Worm (Caenorhabditis elegans) whole organism, L1 larva: ENCODE data around the gene alp-1.

Source experiments
- C04F5.9 ChIP-seq: sonication (generic microtip); optimal IDR thresholded peaks from 2 replicates; lab custom pipeline; 2016; ENCODE audit warnings: missing genetic modification characterization, missing compliant biosample characterization
- C34B4.2 ChIP-seq: sonication (generic microtip); optimal IDR thresholded peaks from 2 replicates; lab custom pipeline; 2017; ENCODE audit warnings: mild to moderate bottlenecking, missing genetic modification characterization, missing compliant biosample characterization
- Y116A8C.19 ChIP-seq: sonication (generic microtip); optimal IDR thresholded peaks from 2 replicates; lab custom pipeline; 2016; ENCODE audit warnings: missing compliant biosample characterization, missing genetic modification characterization, borderline replicate concordance
- aha-1 ChIP-seq: fragments of 150-350 bp; optimal IDR thresholded peaks from 2 replicates; lab custom pipeline; 2014; ENCODE audit warnings: missing biosample characterization, missing genetic modification characterization
- ama-1 ChIP-seq: fragments of 150-350 bp; optimal IDR thresholded peaks from 2 replicates; lab custom pipeline; 2014
- ceh-8 ChIP-seq: fragments of 200-800 bp; sonication (Bioruptor generic); optimal IDR thresholded peaks from 2 replicates; lab custom pipeline; 2018; ENCODE audit warnings: mild to moderate bottlenecking, missing genetic modification characterization, moderate library complexity, missing compliant biosample characterization
- ceh-82 ChIP-seq, 3 experiments: fragments of 150-350 bp in 1 of 3; sonication (generic microtip) in 2 of 3; optimal IDR thresholded peaks; 2 replicates each; lab custom pipeline; 2014 to 2017; ENCODE audit warnings: missing biosample characterization in 3 of 3, missing genetic modification characterization in 3 of 3
- ceh-90 ChIP-seq: sonication (generic microtip); optimal IDR thresholded peaks from 2 replicates; lab custom pipeline; 2016; ENCODE audit warnings: missing genetic modification characterization, missing compliant biosample characterization
- dsc-1 ChIP-seq: sonication (generic microtip); optimal IDR thresholded peaks from 2 replicates; lab custom pipeline; 2016; ENCODE audit warnings: mild to moderate bottlenecking, missing genetic modification characterization, missing compliant biosample characterization
- egl-13 ChIP-seq: sonication (generic microtip); optimal IDR thresholded peaks from 2 replicates; lab custom pipeline; 2016; ENCODE audit warnings: missing genotype, missing genetic modification reagents, missing genetic modification characterization, missing compliant biosample characterization
- elt-2 ChIP-seq: sonication (generic microtip); optimal IDR thresholded peaks from 2 replicates; lab custom pipeline; 2016; ENCODE audit warnings: missing genetic modification characterization, mild to moderate bottlenecking, inconsistent platforms, missing compliant biosample characterization, missing genetic modification reagents
- elt-3 ChIP-seq, 6 experiments: fragments of 150-350 bp in 1 of 6; sonication (generic microtip); optimal IDR thresholded peaks; 2 replicates each; lab custom pipeline; 2017 to 2018; ENCODE audit warnings: missing biosample characterization in 6 of 6, missing genetic modification characterization in 6 of 6, inconsistent platforms in 1 of 6
- ets-5 ChIP-seq: fragments of 200-800 bp; sonication (Bioruptor generic); IDR thresholded peaks from 2 replicates; pipeline ENCODE4 v1.3.6; 2022; ENCODE audit warnings: missing genetic modification characterization, missing compliant biosample characterization
- fkh-10 ChIP-seq: sonication (generic microtip); optimal IDR thresholded peaks from 2 replicates; lab custom pipeline; 2017; ENCODE audit warnings: missing biosample characterization, missing genetic modification reagents, missing genetic modification characterization
- fkh-4 ChIP-seq: sonication (generic microtip); optimal IDR thresholded peaks from 2 replicates; lab custom pipeline; 2016; ENCODE audit warnings: missing compliant biosample characterization, missing genetic modification characterization, borderline replicate concordance
- hlh-17 ChIP-seq: fragments of 200-800 bp; sonication (Bioruptor generic); optimal IDR thresholded peaks from 2 replicates; lab custom pipeline; 2018; ENCODE audit warnings: missing genetic modification characterization, mild to moderate bottlenecking, missing compliant biosample characterization, moderate library complexity, borderline replicate concordance
- hpl-2 ChIP-seq: fragments of 150-350 bp; optimal IDR thresholded peaks from 2 replicates; lab custom pipeline; 2014; ENCODE audit warnings: missing biosample characterization, missing genetic modification reagents, missing genetic modification characterization
- isw-1 ChIP-seq: fragments of 200-800 bp; sonication (Bioruptor generic); IDR thresholded peaks from 2 replicates; pipeline ENCODE4 v1.3.6; 2022; ENCODE audit warnings: missing genetic modification characterization, missing compliant biosample characterization
- jun-1 ChIP-seq: fragments of 150-350 bp; optimal IDR thresholded peaks from 2 replicates; lab custom pipeline; 2014; ENCODE audit warnings: missing biosample characterization, missing genetic modification reagents, missing genetic modification characterization
- lin-13 ChIP-seq: fragments of 150-350 bp; optimal IDR thresholded peaks from 2 replicates; lab custom pipeline; 2014; ENCODE audit warnings: missing biosample characterization, missing genetic modification reagents, missing genetic modification characterization
- lin-15B ChIP-seq: fragments of 150-350 bp; sonication (generic microtip); optimal IDR thresholded peaks from 3 replicates; lab custom pipeline; 2014; ENCODE audit warnings: missing biosample characterization, missing genetic modification characterization
- lin-35 ChIP-seq, 2 experiments: fragments of 150-350 bp; optimal IDR thresholded peaks; 2 replicates each; lab custom pipeline; 2014; ENCODE audit warnings: missing biosample characterization in 2 of 2, missing genetic modification characterization in 2 of 2, missing genetic modification reagents in 2 of 2
- lir-3 ChIP-seq: sonication (generic microtip); optimal IDR thresholded peaks from 2 replicates; lab custom pipeline; 2016; ENCODE audit warnings: mild to moderate bottlenecking, missing genetic modification characterization, moderate library complexity, missing compliant biosample characterization; ENCODE audit not compliant: poor library complexity
- lsy-2 ChIP-seq, 2 experiments: fragments of 150-350 bp; optimal IDR thresholded peaks; 2 replicates each; lab custom pipeline; 2014; ENCODE audit warnings: missing biosample characterization in 2 of 2, missing genetic modification characterization in 2 of 2
- mdl-1 ChIP-seq, 2 experiments: fragments of 150-350 bp; optimal IDR thresholded peaks; 2 replicates each; lab custom pipeline; 2014 to 2017; ENCODE audit warnings: missing biosample characterization in 2 of 2, missing genetic modification characterization in 2 of 2, inconsistent platforms in 1 of 2
- mef-2 ChIP-seq: fragments of 150-350 bp; optimal IDR thresholded peaks from 2 replicates; lab custom pipeline; 2014; ENCODE audit warnings: missing biosample characterization, missing genetic modification characterization
- mep-1 ChIP-seq: fragments of 150-350 bp; optimal IDR thresholded peaks from 2 replicates; lab custom pipeline; 2014; ENCODE audit warnings: missing biosample characterization, missing genetic modification characterization
- nhr-20 ChIP-seq: sonication (generic microtip); optimal IDR thresholded peaks from 2 replicates; lab custom pipeline; 2016; ENCODE audit warnings: mild to moderate bottlenecking, missing genetic modification characterization, missing compliant biosample characterization
- nhr-237 ChIP-seq: fragments of 150-350 bp; optimal IDR thresholded peaks from 2 replicates; lab custom pipeline; 2014; ENCODE audit warnings: missing biosample characterization, missing genetic modification characterization
- nhr-28 ChIP-seq: fragments of 150-350 bp; optimal IDR thresholded peaks from 2 replicates; lab custom pipeline; 2014; ENCODE audit warnings: missing biosample characterization, missing genetic modification characterization
- nhr-76 ChIP-seq: sonication (generic microtip); optimal IDR thresholded peaks from 2 replicates; lab custom pipeline; 2017; ENCODE audit warnings: missing biosample characterization, missing genetic modification characterization
- nhr-85 ChIP-seq: sonication (generic microtip); peaks from one replicate; lab custom pipeline; 2016; ENCODE audit warnings: missing genetic modification characterization, inconsistent platforms, missing compliant biosample characterization
- nhr-90 ChIP-seq: sonication (generic microtip); optimal IDR thresholded peaks from 2 replicates; lab custom pipeline; 2016; ENCODE audit warnings: mild to moderate bottlenecking, missing genetic modification characterization, missing compliant biosample characterization; ENCODE audit not compliant: poor library complexity
- pag-3 ChIP-seq: sonication (generic microtip); optimal IDR thresholded peaks from 2 replicates; lab custom pipeline; 2017; ENCODE audit warnings: missing genetic modification characterization, mild to moderate bottlenecking, missing compliant biosample characterization, antibody characterized with exemption, borderline replicate concordance; ENCODE audit not compliant: insufficient read depth
- pqm-1 ChIP-seq: sonication (generic microtip); optimal IDR thresholded peaks from 3 replicates; lab custom pipeline; 2017; ENCODE audit warnings: missing biosample characterization, missing genetic modification characterization
- rnt-1 ChIP-seq: sonication (generic microtip); optimal IDR thresholded peaks from 2 replicates; lab custom pipeline; 2016; ENCODE audit warnings: mild to moderate bottlenecking, missing genetic modification characterization, moderate library complexity, missing compliant biosample characterization
- snu-23 ChIP-seq: sonication (generic microtip); optimal IDR thresholded peaks from 2 replicates; lab custom pipeline; 2016; ENCODE audit warnings: missing genetic modification characterization, missing compliant biosample characterization
- sox-4 ChIP-seq: sonication (generic microtip); optimal IDR thresholded peaks from 2 replicates; lab custom pipeline; 2016; ENCODE audit warnings: missing genetic modification characterization, missing compliant biosample characterization
- swsn-7 ChIP-seq: sonication (generic microtip); optimal IDR thresholded peaks from 2 replicates; lab custom pipeline; 2016; ENCODE audit warnings: missing genetic modification characterization, missing compliant biosample characterization
- tlp-1 ChIP-seq: fragments of 150-350 bp; optimal IDR thresholded peaks from 2 replicates; lab custom pipeline; 2014; ENCODE audit warnings: missing biosample characterization, missing genetic modification characterization
- unc-130 ChIP-seq: fragments of 150-350 bp; optimal IDR thresholded peaks from 2 replicates; lab custom pipeline; 2017; ENCODE audit warnings: missing biosample characterization, missing genetic modification characterization, inconsistent platforms
- unc-62 ChIP-seq: fragments of 150-350 bp; optimal IDR thresholded peaks from 2 replicates; lab custom pipeline; 2014; ENCODE audit warnings: missing biosample characterization, missing genetic modification reagents, missing genetic modification characterization
- unc-86 ChIP-seq: sonication (generic microtip); optimal IDR thresholded peaks from 2 replicates; lab custom pipeline; 2016; ENCODE audit warnings: missing genetic modification characterization, missing compliant biosample characterization
- unc-98 ChIP-seq: fragments of 200-800 bp; sonication (Bioruptor generic); IDR thresholded peaks from 2 replicates; pipeline ENCODE4 v1.3.6; 2022; ENCODE audit warnings: missing genetic modification characterization, missing compliant biosample characterization
- zag-1 ChIP-seq: fragments of 150-350 bp; optimal IDR thresholded peaks from 2 replicates; lab custom pipeline; 2014; ENCODE audit warnings: missing biosample characterization, missing genetic modification characterization
- zip-4 ChIP-seq: fragments of 200-800 bp; sonication (Bioruptor generic); optimal IDR thresholded peaks from 2 replicates; lab custom pipeline; 2018; ENCODE audit warnings: mild to moderate bottlenecking, missing genetic modification characterization, moderate library complexity, missing compliant biosample characterization
- ztf-4 ChIP-seq: fragments of 150-350 bp; optimal IDR thresholded peaks from 2 replicates; lab custom pipeline; 2014; ENCODE audit warnings: missing biosample characterization, missing genetic modification characterization

alp-1 gene

DNA sequence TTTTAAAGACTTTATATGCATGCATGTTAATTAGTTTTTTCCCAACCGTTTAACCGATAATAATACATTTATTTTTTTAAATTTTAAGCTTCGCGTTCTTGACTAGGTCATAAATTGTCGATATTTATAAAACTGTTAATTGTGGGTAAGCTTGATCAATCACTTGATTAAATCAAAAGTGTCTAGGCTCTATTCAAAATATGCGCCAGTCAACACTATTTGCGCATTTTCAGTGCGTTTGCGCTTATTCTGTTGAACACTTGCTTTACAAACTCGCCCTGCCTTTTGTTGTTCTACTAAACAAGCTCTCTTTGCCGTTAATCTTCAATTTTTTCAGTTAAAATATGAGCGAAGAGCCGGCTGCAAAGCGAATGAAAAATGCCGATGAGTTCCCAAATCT is 38.8 kb downstream of the alp-1 start, which contains the start of gene spr-2 (continued):
- TF ChIP-seq fkh-4 (no peak), lsy-2 (tag; optimal IDR thresholded peaks at IDR 0.05; lab: Kevin White, UChicago) (peak; percentile 84 to 87), elt-3 (tag; optimal IDR thresholded peaks at IDR 0.05; lab: Kevin White, UChicago) (peak in 2 of 6 experiments; percentile 12 to 34), swsn-7 (peak; percentile 81), pqm-1 (tag; lab: Kevin White, UChicago) (no peak), C04F5.9 (tag; lab: Kevin White, UChicago) (peak; percentile 14), lin-15B (tag; lab: Kevin White, UChicago) (peak; percentile 65), lir-3 (tag; lab: Kevin White, UChicago) (no peak), pag-3 (tag; lab: Kevin White, UChicago) (no peak), zip-4 (GFP tag; lab: Kevin White, UChicago) (no peak), nhr-76 (tag; lab: Kevin White, UChicago) (no peak), unc-98 (GFP tag; lab: Robert Waterston, UW) (no peak), mdl-1 (tag; optimal IDR thresholded peaks at IDR 0.05; lab: Kevin White, UChicago) (peak in 1 of 2 experiments; percentile 48), jun-1 (tag; lab: Kevin White, UChicago) (peak; percentile 39), snu-23 (GFP tag; lab: Kevin White, UChicago) (peak; percentile 78), nhr-28 (tag; lab: Kevin White, UChicago) (no peak), hlh-17 (GFP tag; lab: Kevin White, UChicago) (no peak), zag-1 (tag; lab: Kevin White, UChicago) (no peak), ztf-4 (peak; percentile 54), tlp-1 (no peak), nhr-90 (peak; percentile 79), ama-1 (no peak), nhr-20 (peak; percentile 81), rnt-1 (tag; lab: Kevin White, UChicago) (peak; percentile 84), unc-62 (GFP tag; lab: Kevin White, UChicago) (no peak), fkh-10 (GFP tag; lab: Kevin White, UChicago) (peak; percentile 30), mef-2 (peak; percentile 5), lin-35 (GFP tag; optimal IDR thresholded peaks at IDR 0.05; lab: Kevin White, UChicago) (peak; percentile 86 to 91), ceh-90 (tag; lab: Kevin White, UChicago) (no peak), unc-86 (tag; lab: Kevin White, UChicago) (peak; percentile 59), dsc-1 (tag; lab: Kevin White, UChicago) (peak; percentile 75), hpl-2 (GFP tag; lab: Kevin White, UChicago) (no peak), ceh-82 (tag; optimal IDR thresholded peaks at IDR 0.05; lab: Kevin White, UChicago) (peak; percentile 21 to 65 (median 54)), isw-1 (GFP tag; lab: Robert Waterston, UW) (peak; percentile 42; the same call in 1 of the 2 replicates), lin-13 (GFP tag; lab: Kevin White, UChicago) (peak; percentile 42), C34B4.2 (tag; lab: Kevin White, UChicago) (no peak), ceh-8 (GFP tag; lab: Kevin White, UChicago) (peak; percentile 68), unc-130 (tag; lab: Kevin White, UChicago) (peak; percentile 37), Y116A8C.19 (tag; lab: Kevin White, UChicago) (no peak), sox-4 (tag; lab: Kevin White, UChicago) (peak; percentile 4), egl-13 (tag; lab: Kevin White, UChicago) (peak; percentile 39), elt-2 (peak; percentile 8), ets-5 (GFP tag; lab: Robert Waterston, UW) (no peak), mep-1 (tag; lab: Kevin White, UChicago) (peak; percentile 92), nhr-237 (tag; lab: Kevin White, UChicago) (no peak), aha-1 (tag; lab: Kevin White, UChicago) (no peak), nhr-85 (tag; lab: Kevin White, UChicago) (peak; percentile 76)
- TF ChIP-seq, all 84 proteins: peak for 49
